Worm (Caenorhabditis elegans): ENCODE measurements around the gene F10C2.4.

DNA sequence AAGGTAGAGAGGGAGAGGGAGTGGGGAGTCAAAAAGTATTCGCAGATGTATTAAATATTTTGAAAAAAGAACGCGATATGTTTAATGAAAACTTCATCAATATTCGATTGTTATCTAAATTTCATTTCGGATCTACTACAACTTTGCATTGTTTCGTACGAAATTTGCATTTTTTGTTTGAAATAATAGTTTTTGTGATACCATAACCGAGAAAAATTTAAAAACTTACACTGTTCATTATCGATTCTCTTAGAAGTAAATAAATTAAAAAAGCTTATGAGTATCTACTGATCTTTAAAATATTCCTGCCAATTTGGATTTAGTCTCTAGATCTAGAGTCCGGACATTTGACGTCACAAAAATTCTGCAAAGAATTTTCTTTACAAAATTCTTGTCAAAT lies 38.9 kb downstream of the F10C2.4 start, which contains the start of gene R07B7.9:
- TF ChIP-seq him-1 (tag; optimal IDR thresholded peaks at IDR 0.05): no peak
- no peak for TF ChIP-seq W03F9.2 (tag; optimal IDR thresholded peaks at IDR 0.05)
- no peak for TF ChIP-seq dao-5 (tag; optimal IDR thresholded peaks at IDR 0.05)

All from whole organism, L4/young adult.